Worm (Caenorhabditis elegans) whole organism, L3 larva: ENCODE results near the gene R105.5.

Source experiments
- R02D3.7 ChIP-seq: fragments of 150-350 bp; optimal IDR thresholded peaks from 2 replicates; lab custom pipeline; 2014; ENCODE audit warnings: missing biosample characterization, missing genetic modification characterization
- ZK546.5 ChIP-seq: sonication (generic microtip); optimal IDR thresholded peaks from 2 replicates; lab custom pipeline; 2017; ENCODE audit warnings: missing biosample characterization, missing genetic modification characterization
- ceh-16 ChIP-seq: sonication (generic microtip); optimal IDR thresholded peaks from 2 replicates; lab custom pipeline; 2017; ENCODE audit warnings: missing biosample characterization, missing genetic modification characterization
- ceh-28 ChIP-seq: fragments of 150-350 bp; optimal IDR thresholded peaks from 2 replicates; lab custom pipeline; 2014; ENCODE audit warnings: missing biosample characterization, missing genetic modification reagents, missing genetic modification characterization
- ceh-82 ChIP-seq: fragments of 150-350 bp; optimal IDR thresholded peaks from 2 replicates; lab custom pipeline; 2014; ENCODE audit warnings: missing biosample characterization, missing genetic modification characterization
- ceh-9 ChIP-seq: sonication (generic microtip); optimal IDR thresholded peaks from 2 replicates; lab custom pipeline; 2018; ENCODE audit warnings: missing biosample characterization, missing genetic modification characterization
- daf-12 ChIP-seq: fragments of 150-350 bp; optimal IDR thresholded peaks from 2 replicates; lab custom pipeline; 2014; ENCODE audit warnings: missing biosample characterization, missing genetic modification reagents, missing genetic modification characterization
- egl-27 ChIP-seq: sonication (generic microtip); optimal IDR thresholded peaks from 4 replicates; lab custom pipeline; 2017; ENCODE audit warnings: missing biosample characterization, missing genetic modification reagents, missing genetic modification characterization
- egl-5 ChIP-seq: fragments of 150-350 bp; optimal IDR thresholded peaks from 2 replicates; lab custom pipeline; 2017; ENCODE audit warnings: missing biosample characterization, missing genetic modification reagents, missing genetic modification characterization, inconsistent platforms
- elt-1 ChIP-seq: fragments of 150-350 bp; optimal IDR thresholded peaks from 2 replicates; lab custom pipeline; 2014; ENCODE audit warnings: missing biosample characterization, missing genetic modification characterization
- elt-2 ChIP-seq: sonication (generic microtip); optimal IDR thresholded peaks from 2 replicates; lab custom pipeline; 2016; ENCODE audit warnings: missing genetic modification reagents, mild to moderate bottlenecking, missing genetic modification characterization, missing compliant biosample characterization
- elt-3 ChIP-seq, 3 experiments: fragments of 150-350 bp in 1 of 3; sonication (generic microtip) in 2 of 3; optimal IDR thresholded peaks; 2 replicates in 2 of 3; 4 replicates in 1 of 3; lab custom pipeline; 2014 to 2017; ENCODE audit warnings: missing biosample characterization in 3 of 3, missing genetic modification characterization in 3 of 3
- eor-1 ChIP-seq, 2 experiments: fragments of 150-350 bp; optimal IDR thresholded peaks; 2 replicates each; lab custom pipeline; 2014 to 2018; ENCODE audit warnings: missing biosample characterization in 2 of 2, missing genetic modification characterization in 2 of 2
- fkh-10 ChIP-seq: sonication (generic microtip); optimal IDR thresholded peaks from 2 replicates; lab custom pipeline; 2017; ENCODE audit warnings: missing biosample characterization, missing genetic modification reagents, missing genetic modification characterization
- fkh-2 ChIP-seq: fragments of 150-350 bp; optimal IDR thresholded peaks from 2 replicates; lab custom pipeline; 2014; ENCODE audit warnings: missing biosample characterization, missing genetic modification reagents, missing genetic modification characterization
- hmg-11 ChIP-seq: sonication (generic microtip); optimal IDR thresholded peaks from 2 replicates; lab custom pipeline; 2016; ENCODE audit warnings: missing genetic modification characterization, missing compliant biosample characterization
- lin-39 ChIP-seq: fragments of 150-350 bp; optimal IDR thresholded peaks from 2 replicates; lab custom pipeline; 2018; ENCODE audit warnings: missing biosample characterization, missing genetic modification reagents, missing genetic modification characterization
- lsy-12 ChIP-seq: sonication (generic microtip); optimal IDR thresholded peaks from 2 replicates; lab custom pipeline; 2016; ENCODE audit warnings: mild to moderate bottlenecking, missing genetic modification characterization, missing compliant biosample characterization
- mdl-1 ChIP-seq: fragments of 150-350 bp; optimal IDR thresholded peaks from 2 replicates; lab custom pipeline; 2014; ENCODE audit warnings: missing biosample characterization, missing genetic modification characterization
- mml-1 ChIP-seq: fragments of 150-350 bp; sonication (generic microtip); optimal IDR thresholded peaks from 3 replicates; lab custom pipeline; 2014; ENCODE audit warnings: missing biosample characterization, missing genetic modification characterization
- nhr-11 ChIP-seq: fragments of 150-350 bp; optimal IDR thresholded peaks from 2 replicates; lab custom pipeline; 2014; ENCODE audit warnings: missing biosample characterization, missing genetic modification characterization
- nhr-12 ChIP-seq: fragments of 150-350 bp; optimal IDR thresholded peaks from 2 replicates; lab custom pipeline; 2014; ENCODE audit warnings: missing biosample characterization, missing genetic modification characterization
- nhr-23 ChIP-seq: fragments of 150-350 bp; optimal IDR thresholded peaks from 2 replicates; lab custom pipeline; 2014; ENCODE audit warnings: missing biosample characterization, missing genetic modification reagents, missing genetic modification characterization
- nhr-25 ChIP-seq: sonication (generic microtip); optimal IDR thresholded peaks from 2 replicates; lab custom pipeline; 2017; ENCODE audit warnings: missing biosample characterization, missing genetic modification characterization
- nhr-28 ChIP-seq: fragments of 150-350 bp; optimal IDR thresholded peaks from 2 replicates; lab custom pipeline; 2014; ENCODE audit warnings: missing biosample characterization, missing genetic modification characterization
- nhr-43 ChIP-seq: sonication (generic microtip); optimal IDR thresholded peaks from 2 replicates; lab custom pipeline; 2016; ENCODE audit warnings: mild to moderate bottlenecking, missing genetic modification characterization, missing compliant biosample characterization; ENCODE audit not compliant: poor library complexity, severe bottlenecking
- nhr-67 ChIP-seq: fragments of 150-350 bp; optimal IDR thresholded peaks from 2 replicates; lab custom pipeline; 2014; ENCODE audit warnings: missing biosample characterization, missing genetic modification characterization
- nhr-76 ChIP-seq: fragments of 150-350 bp; sonication (generic microtip); optimal IDR thresholded peaks from 5 replicates; lab custom pipeline; 2014; ENCODE audit warnings: missing biosample characterization, missing genetic modification characterization
- nhr-77 ChIP-seq: fragments of 150-350 bp; optimal IDR thresholded peaks from 2 replicates; lab custom pipeline; 2014; ENCODE audit warnings: missing biosample characterization, missing genetic modification characterization
- skn-1 ChIP-seq: fragments of 150-350 bp; optimal IDR thresholded peaks from 2 replicates; lab custom pipeline; 2014; ENCODE audit warnings: missing biosample characterization, missing genetic modification characterization
- unc-39 ChIP-seq: sonication (generic microtip); optimal IDR thresholded peaks from 4 replicates; lab custom pipeline; 2017; ENCODE audit warnings: missing biosample characterization, missing genetic modification characterization
- unc-62 ChIP-seq: fragments of 150-350 bp; sonication (generic microtip); optimal IDR thresholded peaks from 4 replicates; lab custom pipeline; 2014; ENCODE audit warnings: missing biosample characterization, missing genetic modification reagents, missing genetic modification characterization
- zag-1 ChIP-seq: fragments of 150-350 bp; optimal IDR thresholded peaks from 2 replicates; lab custom pipeline; 2014; ENCODE audit warnings: missing biosample characterization, missing genetic modification characterization
- ztf-11 ChIP-seq: fragments of 150-350 bp; optimal IDR thresholded peaks from 2 replicates; lab custom pipeline; 2014; ENCODE audit warnings: missing biosample characterization, missing genetic modification characterization
- ztf-4 ChIP-seq: fragments of 150-350 bp; optimal IDR thresholded peaks from 2 replicates; lab custom pipeline; 2014; ENCODE audit warnings: missing biosample characterization, missing genetic modification characterization

Gene R105.5

ce11 chrIV:4623852-4624251 lies 12.2 kb upstream of the R105.5 start:
- TF ChIP-seq lin-39 (tag; lab: Kevin White, UChicago) (no peak), skn-1 (tag; lab: Kevin White, UChicago) (no peak), nhr-11 (tag; lab: Kevin White, UChicago) (no peak), nhr-67 (tag; lab: Kevin White, UChicago) (no peak), ceh-28 (no peak), elt-2 (tag; lab: Kevin White, UChicago) (no peak), nhr-43 (no peak), nhr-76 (tag; lab: Kevin White, UChicago) (no peak), nhr-28 (no peak), ztf-4 (tag; lab: Kevin White, UChicago) (no peak), R02D3.7 (tag; lab: Kevin White, UChicago) (no peak), mml-1 (tag; lab: Kevin White, UChicago) (no peak), daf-12 (tag; lab: Kevin White, UChicago) (no peak)

- no peak for TF ChIP-seq elt-2 (tag; lab: Kevin White, UChicago)
- no peak for TF ChIP-seq zag-1
- no peak for TF ChIP-seq fkh-2
- TF ChIP-seq elt-1 (tag; lab: Kevin White, UChicago) = no peak
- TF ChIP-seq unc-62 (GFP tag; lab: Kevin White, UChicago) = no peak
- no peak for TF ChIP-seq fkh-10 (GFP tag; lab: Kevin White, UChicago)
- TF ChIP-seq nhr-77 = no peak
- TF ChIP-seq ceh-9 (tag; lab: Kevin White, UChicago) = no peak
- TF ChIP-seq lin-39 (tag; lab: Kevin White, UChicago) = no peak
- TF ChIP-seq ceh-16 = no peak
- no peak for TF ChIP-seq hmg-11 (tag; lab: Kevin White, UChicago)
- no peak for TF ChIP-seq ZK546.5
Observed at ce11 chrIV:4633393-4633792, 2.7 kb upstream of the R105.5 start, which contains the start of gene R105.1. Gene R105.1, plus strand, starts transcription at chrIV:4633693.

ce11 chrIV:4637840-4638239 lies 1.7 kb downstream of the R105.5 start, which contains the start of gene F19C7.8:
Gene F19C7.8, minus strand, starts transcription at chrIV:4638095.
- no peak for TF ChIP-seq nhr-12
- TF ChIP-seq ceh-28 = no peak
- TF ChIP-seq eor-1 (tag; optimal IDR thresholded peaks at IDR 0.05; lab: Kevin White, UChicago) = no peak
- TF ChIP-seq unc-39 (tag; lab: Kevin White, UChicago) = no peak
- no peak for TF ChIP-seq ztf-11 (tag; lab: Kevin White, UChicago)

- TF ChIP-seq ceh-82 (tag; lab: Kevin White, UChicago) = no peak
- no peak for TF ChIP-seq mdl-1 (tag; lab: Kevin White, UChicago)
- no peak for TF ChIP-seq fkh-10 (GFP tag; lab: Kevin White, UChicago)
- no peak for TF ChIP-seq elt-3 (tag; optimal IDR thresholded peaks at IDR 0.05; lab: Kevin White, UChicago)
- TF ChIP-seq ztf-4 (tag; lab: Kevin White, UChicago) = no peak
- no peak for TF ChIP-seq R02D3.7 (tag; lab: Kevin White, UChicago)
- TF ChIP-seq unc-62 (GFP tag; lab: Kevin White, UChicago) = no peak
- no peak for TF ChIP-seq nhr-28
- TF ChIP-seq ztf-11 (tag; lab: Kevin White, UChicago) = no peak
- TF ChIP-seq lin-39 (tag; lab: Kevin White, UChicago) = no peak
- TF ChIP-seq lsy-12 (tag; lab: Kevin White, UChicago) = no peak
- no peak for TF ChIP-seq nhr-77
- TF ChIP-seq egl-27 (tag; lab: Kevin White, UChicago) = no peak
- TF ChIP-seq ceh-16 = no peak
- TF ChIP-seq fkh-2 = no peak
- TF ChIP-seq unc-39 (tag; lab: Kevin White, UChicago) = no peak
Observed at ce11 chrIV:4639352-4639751, 3.3 kb downstream of the R105.5 start.

ce11 chrIV:4640941-4641340 lies 4.8 kb downstream of the R105.5 start:
- TF ChIP-seq nhr-43 (peak; percentile 15), nhr-76 (tag; lab: Kevin White, UChicago) (no peak), nhr-25 (tag; lab: Kevin White, UChicago) (peak; percentile 77)

ce11 chrIV:4643577-4643976 lies 7.5 kb downstream of the R105.5 start:
- TF ChIP-seq unc-39 (tag; lab: Kevin White, UChicago) (no peak), fkh-2 (no peak), nhr-23 (no peak), ceh-9 (tag; lab: Kevin White, UChicago) (no peak), egl-5 (no peak), nhr-25 (tag; lab: Kevin White, UChicago) (peak; percentile 30)
